Worm (Caenorhabditis elegans): ENCODE data around the gene mbk-2.
A peak's percentile ranks its signal among the peaks of the same experiment; 100 is the strongest.

mbk-2 gene

DNA sequence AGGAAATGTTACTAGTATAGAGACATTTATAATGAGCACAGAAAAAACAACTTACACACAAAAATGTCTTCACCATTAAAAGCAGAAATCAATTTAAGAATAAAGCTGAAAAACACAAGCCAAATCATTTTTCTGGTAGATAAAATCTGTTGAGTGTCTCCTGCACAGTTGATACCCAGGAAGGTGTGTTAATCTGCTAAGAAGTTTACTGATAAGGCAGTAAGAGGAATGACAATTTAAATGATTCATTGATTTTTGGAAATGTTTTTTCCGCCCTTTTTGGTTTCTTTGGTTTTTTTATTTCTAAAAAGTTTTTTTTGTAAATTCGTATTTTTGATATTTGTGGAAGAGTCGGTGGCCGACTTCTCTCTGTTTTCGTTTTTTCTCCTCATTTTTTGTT lies 23.0 kb upstream of the mbk-2 start, which contains the start of gene K10D11.3:
TSS of gene K10D11.3 (minus strand) at position 174 of the 400 bp plus-strand sequence.
- TF ChIP-seq dmd-6 (GFP tag; IDR thresholded peaks at IDR 0.05) (peak; percentile 26; the same call in 1 of the 2 replicates), nhr-6 (tag; optimal IDR thresholded peaks at IDR 0.05) (no peak), lin-38 (GFP tag; IDR thresholded peaks at IDR 0.05) (no peak), nhr-28 (tag; optimal IDR thresholded peaks at IDR 0.05) (peak; percentile 3), pqm-1 (tag; optimal IDR thresholded peaks at IDR 0.05) (peak; percentile 14)

DNA sequence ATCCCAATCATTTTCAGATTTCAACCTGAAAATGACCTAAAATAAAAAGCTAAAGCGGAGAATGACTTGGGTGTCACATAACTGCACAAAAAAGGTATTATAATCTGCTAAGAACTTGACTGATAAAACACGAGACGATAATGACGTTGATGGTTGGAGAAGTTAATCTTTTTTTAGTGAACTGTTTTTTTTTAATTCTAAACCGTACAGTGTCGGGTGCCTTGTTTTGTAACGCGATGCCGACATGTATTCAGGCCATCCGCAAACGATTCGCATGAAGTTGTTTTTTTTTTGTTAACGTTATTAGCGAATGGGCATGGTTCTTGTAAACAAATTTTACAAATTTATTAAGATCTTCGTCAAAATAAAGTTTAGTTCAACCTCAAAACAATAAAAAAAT lies 19.6 kb upstream of the mbk-2 start, which contains the start of gene K10D11.6:
TSS of gene K10D11.6 (minus strand) at position 101 of the 400 bp plus-strand sequence.
- TF ChIP-seq T26A8.4 (GFP tag; IDR thresholded peaks at IDR 0.05) (no peak), dmd-6 (GFP tag; IDR thresholded peaks at IDR 0.05) (peak; percentile 42; the same call in 1 of the 2 replicates)

ce11 chrIV:12990638-12991037 lies 18.3 kb upstream of the mbk-2 start:
- TF ChIP-seq vab-7 (GFP tag; IDR thresholded peaks at IDR 0.05), result no peak
- TF ChIP-seq aly-2 (tag; optimal IDR thresholded peaks at IDR 0.05), result no peak
- no peak for TF ChIP-seq nhr-77 (tag; optimal IDR thresholded peaks at IDR 0.05)
- TF ChIP-seq unc-62 (GFP tag; optimal IDR thresholded peaks at IDR 0.05 in 1 of 2), result peak in 1 of 2 experiments; percentile 93
- no peak for TF ChIP-seq unc-62 (tag; optimal IDR thresholded peaks at IDR 0.05)

DNA sequence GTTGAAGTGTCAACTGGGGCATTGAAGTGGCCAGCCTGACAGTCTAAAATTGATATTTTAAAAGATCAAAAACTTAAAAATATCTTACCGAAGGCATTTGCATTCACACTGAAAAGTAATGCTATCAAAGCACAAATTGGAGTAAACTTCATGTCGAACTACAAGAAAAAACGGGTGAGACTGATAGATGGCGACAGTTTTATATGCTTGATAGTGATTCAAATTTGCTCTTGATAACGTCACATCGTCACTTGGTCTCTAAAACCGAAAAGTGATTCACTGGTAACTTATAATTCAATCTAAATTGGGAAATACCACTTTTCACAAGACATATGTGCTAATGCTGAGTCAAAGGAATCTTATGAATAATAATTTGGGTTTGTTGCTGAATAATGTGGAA lies 17.3 kb upstream of the mbk-2 start, which contains the start of gene K10D11.5:
TSS of gene K10D11.5 (minus strand) at position 215 of the 400 bp plus-strand sequence.
- TF ChIP-seq nhr-25 (tag; optimal IDR thresholded peaks at IDR 0.05; ENCODE audit: borderline replicate concordance, insufficient read depth) (no peak), snpc-4 (tag; optimal IDR thresholded peaks at IDR 0.05) (no peak), jun-1 (tag; optimal IDR thresholded peaks at IDR 0.05) (no peak), nhr-102 (tag; optimal IDR thresholded peaks at IDR 0.05) (no peak), pqm-1 (tag; optimal IDR thresholded peaks at IDR 0.05) (peak; percentile 68), mdt-29 (GFP tag; IDR thresholded peaks at IDR 0.05) (no peak), nhr-41 (GFP tag; IDR thresholded peaks at IDR 0.05) (no peak), set-16 (GFP tag; IDR thresholded peaks at IDR 0.05) (no peak), D1046.2 (GFP tag; IDR thresholded peaks at IDR 0.05) (no peak), php-3 (GFP tag; IDR thresholded peaks at IDR 0.05) (peak; percentile 56; the same call in 1 of the 2 replicates), hlh-11 (tag; optimal IDR thresholded peaks at IDR 0.05) (peak; percentile 44), madf-5 (GFP tag; IDR thresholded peaks at IDR 0.05) (no peak), nhr-77 (tag; optimal IDR thresholded peaks at IDR 0.05) (peak; percentile 31), skn-1 (tag; optimal IDR thresholded peaks at IDR 0.05) (no peak), nhr-10 (tag; optimal IDR thresholded peaks at IDR 0.05) (no peak), snpc-1.2 (GFP tag; IDR thresholded peaks at IDR 0.05) (no peak), nhr-48 (tag; optimal IDR thresholded peaks at IDR 0.05) (no peak), hmg-1.1 (GFP tag; IDR thresholded peaks at IDR 0.05) (no peak), R02D3.7 (tag; optimal IDR thresholded peaks at IDR 0.05) (no peak), Y5F2A.4 (GFP tag; optimal IDR thresholded peaks at IDR 0.05) (no peak), Y75B8A.6 (GFP tag; IDR thresholded peaks at IDR 0.05) (no peak), daf-16 (GFP tag; optimal IDR thresholded peaks at IDR 0.05) (no peak), daf-16 (tag; optimal IDR thresholded peaks at IDR 0.05) (peak; percentile 63), tra-1 (GFP tag; IDR thresholded peaks at IDR 0.05) (no peak), nhr-6 (tag; optimal IDR thresholded peaks at IDR 0.05) (no peak), unc-130 (GFP tag; optimal IDR thresholded peaks at IDR 0.05) (no peak), dmd-9 (GFP tag; IDR thresholded peaks at IDR 0.05) (no peak), dmd-6 (GFP tag; IDR thresholded peaks at IDR 0.05) (peak; percentile 78; the same call in 1 of the 2 replicates), nhr-237 (tag; optimal IDR thresholded peaks at IDR 0.05) (no peak), aly-2 (tag; optimal IDR thresholded peaks at IDR 0.05) (no peak), madf-9 (GFP tag; conservative IDR thresholded peaks at IDR 0.05) (no peak), daf-12 (tag; optimal IDR thresholded peaks at IDR 0.05) (no peak), unc-62 (GFP tag; optimal IDR thresholded peaks at IDR 0.05 in 1 of 2) (no peak), unc-62 (tag; optimal IDR thresholded peaks at IDR 0.05) (no peak), nhr-28 (tag; optimal IDR thresholded peaks at IDR 0.05) (peak; percentile 75)

Measured in whole organism, L4 larva.